Worm (Caenorhabditis elegans): ENCODE data around the gene ubc-20.

The ubc-20 gene

DNA sequence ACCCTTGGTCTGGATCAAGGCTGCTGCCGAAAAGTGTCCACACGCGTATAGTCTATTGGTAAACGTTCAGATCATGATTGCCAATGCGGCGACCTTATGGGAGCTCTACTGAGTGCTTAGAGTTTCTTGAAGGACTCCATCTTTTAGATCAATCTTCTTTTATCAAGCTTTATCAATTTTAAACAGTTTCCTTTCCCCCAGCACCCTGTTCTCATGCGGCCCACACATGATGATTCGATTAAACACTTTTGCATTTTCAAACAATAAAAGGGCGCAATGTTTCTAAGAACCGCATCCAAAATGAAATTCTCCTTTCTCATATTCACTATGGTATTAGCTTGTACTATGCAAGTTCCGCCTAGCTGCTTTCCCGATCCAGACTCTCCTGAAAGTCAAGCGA is 23.2 kb upstream of the ubc-20 start, which contains the start of gene F40G9.7:
Gene F40G9.7 (plus strand): TSS at position 301 of the 400 bp plus-strand sequence.
- TF ChIP-seq fkh-10 (GFP tag; optimal IDR thresholded peaks at IDR 0.05) = no peak
- TF ChIP-seq unc-55 (GFP tag; optimal IDR thresholded peaks at IDR 0.05) = no peak
- no peak for TF ChIP-seq nhr-11 (tag; optimal IDR thresholded peaks at IDR 0.05)
- TF ChIP-seq ceh-31 (tag; optimal IDR thresholded peaks at IDR 0.05) = no peak
- no peak for TF ChIP-seq ceh-30 (tag; optimal IDR thresholded peaks at IDR 0.05)
- TF ChIP-seq pros-1 (tag; optimal IDR thresholded peaks at IDR 0.05) = no peak
- no peak for TF ChIP-seq elt-2 (tag; optimal IDR thresholded peaks at IDR 0.05)
- no peak for TF ChIP-seq ceh-9 (tag; optimal IDR thresholded peaks at IDR 0.05)
- TF ChIP-seq C08G9.2 (tag; optimal IDR thresholded peaks at IDR 0.05) = no peak
- TF ChIP-seq nfya-1 (tag; optimal IDR thresholded peaks at IDR 0.05) = no peak
- TF ChIP-seq pat-9 (tag; optimal IDR thresholded peaks at IDR 0.05) = no peak
- TF ChIP-seq nhr-232 (tag; optimal IDR thresholded peaks at IDR 0.05) = no peak
- no peak for TF ChIP-seq F13H6.1 (tag; optimal IDR thresholded peaks at IDR 0.05)
- TF ChIP-seq ets-4 (tag; optimal IDR thresholded peaks at IDR 0.05) = no peak
- no peak for TF ChIP-seq hlh-8 (tag; optimal IDR thresholded peaks at IDR 0.05)
- TF ChIP-seq lim-6 (tag; optimal IDR thresholded peaks at IDR 0.05) = no peak
- TF ChIP-seq ceh-48 (tag; optimal IDR thresholded peaks at IDR 0.05) = no peak
- no peak for TF ChIP-seq rnt-1 (tag; optimal IDR thresholded peaks at IDR 0.05)
- no peak for TF ChIP-seq pqm-1 (tag; optimal IDR thresholded peaks at IDR 0.05)
- TF ChIP-seq pha-2 (tag; optimal IDR thresholded peaks at IDR 0.05) = no peak

DNA sequence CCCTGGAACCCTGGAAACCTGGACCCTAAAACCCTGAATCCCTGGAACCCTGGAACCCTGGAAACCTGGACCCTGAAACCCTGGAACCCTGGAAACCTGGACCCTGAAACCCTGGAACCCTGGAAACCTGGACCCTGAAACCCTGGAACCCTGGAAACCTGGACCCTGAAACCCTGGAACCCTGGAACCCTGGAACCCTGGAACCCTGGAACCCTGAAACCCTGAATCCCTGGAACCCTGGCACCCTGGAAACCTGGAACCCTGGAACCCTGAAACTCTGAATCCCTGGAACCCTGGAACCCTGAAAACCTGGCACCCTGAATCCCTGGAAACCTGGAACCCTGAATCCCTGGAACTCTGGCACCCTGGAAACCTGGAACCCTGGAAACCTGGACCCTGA is 20.3 kb upstream of the ubc-20 start:
- peak; percentile 35 for TF ChIP-seq elt-4 (tag; optimal IDR thresholded peaks at IDR 0.05)

ce11 chrIII:169478-169877 is 19.2 kb upstream of the ubc-20 start, which contains the start of gene F40G9.18:
F40G9.18 (minus strand) TSS chrIII:169578.
- no peak for TF ChIP-seq C38D4.7 (GFP tag; optimal IDR thresholded peaks at IDR 0.05)
- TF ChIP-seq ceh-2 (tag; optimal IDR thresholded peaks at IDR 0.05) = no peak
- no peak for TF ChIP-seq ceh-34 (tag; optimal IDR thresholded peaks at IDR 0.05)
- no peak for TF ChIP-seq gmeb-2 (tag; optimal IDR thresholded peaks at IDR 0.05)
- TF ChIP-seq ceh-22 (tag; optimal IDR thresholded peaks at IDR 0.05) = no peak
- no peak for TF ChIP-seq C08G9.2 (tag; optimal IDR thresholded peaks at IDR 0.05)
- no peak for TF ChIP-seq eyg-1 (tag; optimal IDR thresholded peaks at IDR 0.05)
- no peak for TF ChIP-seq che-1 (tag; optimal IDR thresholded peaks at IDR 0.05)
- TF ChIP-seq unc-55 (GFP tag; optimal IDR thresholded peaks at IDR 0.05) = no peak
- no peak for TF ChIP-seq hlh-15 (tag; optimal IDR thresholded peaks at IDR 0.05)
- TF ChIP-seq pax-1 (tag; optimal IDR thresholded peaks at IDR 0.05) = no peak
- TF ChIP-seq hlh-30 (tag; optimal IDR thresholded peaks at IDR 0.05; ENCODE audit: insufficient read depth) = no peak
- TF ChIP-seq sox-4 (tag; optimal IDR thresholded peaks at IDR 0.05) = no peak
- TF ChIP-seq fkh-10 (GFP tag; optimal IDR thresholded peaks at IDR 0.05) = no peak
- TF ChIP-seq sox-2 (GFP tag; IDR thresholded peaks at IDR 0.05) = no peak
- no peak for TF ChIP-seq ceh-6 (GFP tag; optimal IDR thresholded peaks at IDR 0.05)
- no peak for TF ChIP-seq syd-9 (tag; optimal IDR thresholded peaks at IDR 0.05)
- no peak for TF ChIP-seq rnt-1 (tag; optimal IDR thresholded peaks at IDR 0.05)
- no peak for TF ChIP-seq ahr-1 (tag; optimal IDR thresholded peaks at IDR 0.05)
- TF ChIP-seq ceh-19 (GFP tag; optimal IDR thresholded peaks at IDR 0.05) = no peak

ce11 chrIII:171617-172016 is 17.0 kb upstream of the ubc-20 start, which contains the start of the genes F40G9.9 and F40G9.12:
F40G9.9 (minus strand) TSS chrIII:171717.
F40G9.12 (plus strand) TSS chrIII:171847.
- TF ChIP-seq mec-3 (tag; optimal IDR thresholded peaks at IDR 0.05; ENCODE audit: borderline replicate concordance) = no peak
- no peak for TF ChIP-seq dve-1 (tag; optimal IDR thresholded peaks at IDR 0.05)
- TF ChIP-seq ceh-2 (tag; optimal IDR thresholded peaks at IDR 0.05) = no peak
- no peak for TF ChIP-seq tbx-2 (tag; optimal IDR thresholded peaks at IDR 0.05)
- TF ChIP-seq che-1 (tag; optimal IDR thresholded peaks at IDR 0.05) = no peak
- no peak for TF ChIP-seq ahr-1 (tag; optimal IDR thresholded peaks at IDR 0.05)
- TF ChIP-seq fkh-10 (GFP tag; optimal IDR thresholded peaks at IDR 0.05) = no peak
- TF ChIP-seq ceh-6 (GFP tag; optimal IDR thresholded peaks at IDR 0.05) = no peak
- no peak for TF ChIP-seq C08G9.2 (tag; optimal IDR thresholded peaks at IDR 0.05)
